Worm (Caenorhabditis elegans) whole organism, L1 larva: ENCODE results near the gene vwa-8.

Experiments used
- ceh-82 ChIP-seq, 3 experiments: fragments of 150-350 bp in 1 of 3; sonication (generic microtip) in 2 of 3; optimal IDR thresholded peaks; 2 replicates each; lab custom pipeline; 2014 to 2017; ENCODE audit warnings: missing biosample characterization in 3 of 3, missing genetic modification characterization in 3 of 3
- fkh-10 ChIP-seq: sonication (generic microtip); optimal IDR thresholded peaks from 2 replicates; lab custom pipeline; 2017; ENCODE audit warnings: missing biosample characterization, missing genetic modification reagents, missing genetic modification characterization
- skn-1 ChIP-seq: fragments of 150-350 bp; optimal IDR thresholded peaks from 2 replicates; lab custom pipeline; 2014; ENCODE audit warnings: missing biosample characterization, missing genetic modification characterization
- ztf-11 ChIP-seq, 2 experiments: sonication (generic microtip); optimal IDR thresholded peaks; 2 replicates each; lab custom pipeline; 2016 to 2017; ENCODE audit warnings: missing genetic modification characterization in 2 of 2, missing biosample characterization in 1 of 2, missing compliant biosample characterization in 1 of 2

ce11 chrX:13016290-13016689 lies 25.0 kb downstream of the vwa-8 start:
- TF ChIP-seq fkh-10 (GFP tag; lab: Kevin White, UChicago) (no peak), ceh-82 (tag; optimal IDR thresholded peaks at IDR 0.05; lab: Kevin White, UChicago) (no peak), ztf-11 (tag; optimal IDR thresholded peaks at IDR 0.05; lab: Kevin White, UChicago) (no peak), skn-1 (tag; lab: Kevin White, UChicago) (no peak)
